Fruit fly (Drosophila melanogaster) whole organism, wandering third instar larva: Measurements from ENCODE around the gene Or19a.

Source experiments
- CG32264 ChIP-seq: fragments of 200-800 bp; sonication (Bioruptor generic); optimal IDR thresholded peaks from 2 replicates; lab custom pipeline; 2016; ENCODE audit warnings: missing biosample characterization, missing genetic modification characterization
- CrebA ChIP-seq: fragments of 200-800 bp; sonication (Bioruptor generic); optimal IDR thresholded peaks from 2 replicates; lab custom pipeline; 2016; ENCODE audit warnings: missing biosample characterization, mild to moderate bottlenecking, missing genetic modification characterization, borderline replicate concordance
- Dif ChIP-seq: fragments of 200-275, 200-300 bp; sonication (Bioruptor generic); optimal IDR thresholded peaks from 2 replicates; lab custom pipeline; 2018; ENCODE audit warnings: missing biosample characterization, missing genetic modification characterization; ENCODE audit not compliant: partially characterized antibody
- Hr78 ChIP-seq: fragments of >200 bp; optimal IDR thresholded peaks from 2 replicates; lab custom pipeline; 2017; ENCODE audit warnings: missing biosample characterization, missing genetic modification characterization
- Jra ChIP-seq: sonication (Bioruptor generic); optimal IDR thresholded peaks from 2 replicates; lab custom pipeline; 2016; ENCODE audit warnings: missing biosample characterization, missing genetic modification characterization
- Myc ChIP-seq: fragments of >200 bp; optimal IDR thresholded peaks from 2 replicates; lab custom pipeline; 2017
- br ChIP-seq: fragments of 200-800 bp; sonication (Bioruptor generic); optimal IDR thresholded peaks from 2 replicates; lab custom pipeline; 2016; ENCODE audit warnings: missing biosample characterization, missing genetic modification characterization
- dl ChIP-seq, 2 experiments: fragments of 175-275, 200-275 bp in 1 of 2; fragments of 200-275 bp in 1 of 2; sonication (Bioruptor generic); optimal IDR thresholded peaks; lab custom pipeline; 2018; ENCODE audit warnings: mild to moderate bottlenecking in 2 of 2, missing biosample characterization in 2 of 2, missing genetic modification characterization in 2 of 2, moderate library complexity in 2 of 2; ENCODE audit not compliant: partially characterized antibody in 2 of 2, insufficient read depth in 1 of 2
- dsf ChIP-seq: sonication (Bioruptor generic); optimal IDR thresholded peaks from 2 replicates; lab custom pipeline; 2016; ENCODE audit warnings: missing biosample characterization, missing genetic modification characterization, borderline replicate concordance
- h ChIP-seq: fragments of 200-800 bp; sonication (Bioruptor generic); optimal IDR thresholded peaks from 3 replicates; lab custom pipeline; 2016; ENCODE audit warnings: missing biosample characterization, mild to moderate bottlenecking, missing genetic modification characterization
- pan ChIP-seq: fragments of >200 bp; optimal IDR thresholded peaks from 2 replicates; lab custom pipeline; 2017

dm6 chrX:20140710-20141109 lies 2.3 kb downstream of the Or19a start, which contains the start of gene CG34332:
- TF ChIP-seq Dif (GFP tag; lab: Kevin White, UChicago) (no peak), CrebA (GFP tag; lab: Kevin White, UChicago) (no peak), Hr78 (GFP tag; lab: Kevin White, UChicago) (no peak), Myc (no peak), br (no peak), pan (lab: Kevin White, UChicago) (no peak), dl (GFP tag; optimal IDR thresholded peaks at IDR 0.05; lab: Kevin White, UChicago; ENCODE audit: insufficient read depth in 1 of 2, partially characterized antibody in 2 of 2) (no peak), dsf (no peak), h (GFP tag; lab: Kevin White, UChicago) (no peak), CG32264 (GFP tag; lab: Kevin White, UChicago) (no peak), Jra (GFP tag; lab: Kevin White, UChicago) (no peak)
